Worm (Caenorhabditis elegans): Measurements from ENCODE around the gene C34C6.3.

Gene C34C6.3

DNA sequence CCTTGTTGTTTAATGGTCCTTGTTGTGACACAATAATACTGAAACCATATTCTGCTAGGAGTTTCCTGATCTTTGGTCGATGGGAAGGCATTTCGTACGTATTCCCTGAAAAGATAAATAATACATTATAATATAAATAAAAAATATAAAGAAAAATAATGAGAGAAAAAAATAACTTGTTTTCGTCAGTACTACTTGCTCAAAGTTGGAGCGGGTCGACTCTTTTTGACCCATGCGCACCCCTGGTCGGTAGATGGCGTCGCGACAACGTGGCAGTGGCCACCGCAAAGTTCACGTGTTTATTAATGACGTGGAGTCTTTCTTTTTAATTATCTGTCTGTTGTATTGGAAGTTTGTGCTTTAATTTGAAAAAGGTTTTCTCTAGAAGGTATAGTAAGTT lies 4.1 kb downstream of the C34C6.3 start, which contains the start of gene C34C6.10:
TSS of gene C34C6.10 (minus strand) at position 101 of the 400 bp plus-strand sequence.
- TF ChIP-seq somi-1 (GFP tag; optimal IDR thresholded peaks at IDR 0.05) (no peak), lsy-27 (tag; optimal IDR thresholded peaks at IDR 0.05; ENCODE audit: borderline replicate concordance, insufficient read depth) (no peak), attf-6 (GFP tag; IDR thresholded peaks at IDR 0.05) (no peak), tbp1 (GFP tag; optimal IDR thresholded peaks at IDR 0.05) (no peak), nfya-1 (tag; optimal IDR thresholded peaks at IDR 0.05; ENCODE audit: borderline replicate concordance, insufficient read depth) (no peak), atf-7 (tag; optimal IDR thresholded peaks at IDR 0.05) (no peak), nfyb-1 (GFP tag; IDR thresholded peaks at IDR 0.05) (no peak), F33H1.4 (GFP tag; IDR thresholded peaks at IDR 0.05) (no peak), madf-8 (GFP tag; conservative IDR thresholded peaks at IDR 0.05) (no peak), ZK185.1 (tag; optimal IDR thresholded peaks at IDR 0.05; ENCODE audit: poor library complexity, severe bottlenecking) (no peak), unc-62 (GFP tag; optimal IDR thresholded peaks at IDR 0.05) (no peak), B0261.1 (tag; optimal IDR thresholded peaks at IDR 0.05) (no peak), ama-1 (optimal IDR thresholded peaks at IDR 0.05) (no peak), ama-1 (GFP tag; optimal IDR thresholded peaks at IDR 0.05) (no peak), lin-40 (tag; optimal IDR thresholded peaks at IDR 0.05) (no peak), tlf-1 (GFP tag; optimal IDR thresholded peaks at IDR 0.05) (no peak), hmg-1.2 (GFP tag; IDR thresholded peaks at IDR 0.05) (no peak), unc-130 (GFP tag; optimal IDR thresholded peaks at IDR 0.05) (no peak), K12H6.12 (tag; optimal IDR thresholded peaks at IDR 0.05) (no peak)

DNA sequence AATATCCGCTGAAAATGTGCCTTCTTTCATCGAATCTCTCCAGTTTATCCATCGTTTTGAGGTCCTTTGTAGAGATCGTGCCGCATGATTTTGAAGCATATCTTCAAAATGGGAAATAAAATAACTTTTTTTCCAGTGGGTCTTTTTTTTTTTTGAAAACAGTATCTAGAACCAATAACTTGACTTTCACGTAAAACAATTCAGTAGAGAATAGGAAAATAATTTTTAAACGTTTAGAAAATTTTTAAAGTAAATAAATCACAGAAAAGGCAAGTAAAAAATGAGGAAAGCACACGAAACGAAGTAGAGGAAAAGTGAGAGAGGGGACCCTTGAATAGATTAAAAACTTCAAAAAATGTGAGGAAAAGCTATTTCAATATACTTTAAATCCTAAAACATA lies 7.1 kb downstream of the C34C6.3 start, which contains the start of gene chdh-1:
TSS of gene chdh-1 (minus strand) at position 101 of the 400 bp plus-strand sequence.
- TF ChIP-seq repo-1 (tag; optimal IDR thresholded peaks at IDR 0.05), result no peak
- TF ChIP-seq fkh-3 (tag; optimal IDR thresholded peaks at IDR 0.05), result no peak
- no peak for TF ChIP-seq K11D2.4 (GFP tag; IDR thresholded peaks at IDR 0.05)
- peak; percentile 15 for TF ChIP-seq F10E7.11 (tag; optimal IDR thresholded peaks at IDR 0.05)
- no peak for TF ChIP-seq F23B12.7 (tag; optimal IDR thresholded peaks at IDR 0.05; ENCODE audit: insufficient read depth)
- no peak for TF ChIP-seq F22D6.2 (tag; optimal IDR thresholded peaks at IDR 0.05)
- no peak for TF ChIP-seq Y53F4B.3 (GFP tag; IDR thresholded peaks at IDR 0.05)

DNA sequence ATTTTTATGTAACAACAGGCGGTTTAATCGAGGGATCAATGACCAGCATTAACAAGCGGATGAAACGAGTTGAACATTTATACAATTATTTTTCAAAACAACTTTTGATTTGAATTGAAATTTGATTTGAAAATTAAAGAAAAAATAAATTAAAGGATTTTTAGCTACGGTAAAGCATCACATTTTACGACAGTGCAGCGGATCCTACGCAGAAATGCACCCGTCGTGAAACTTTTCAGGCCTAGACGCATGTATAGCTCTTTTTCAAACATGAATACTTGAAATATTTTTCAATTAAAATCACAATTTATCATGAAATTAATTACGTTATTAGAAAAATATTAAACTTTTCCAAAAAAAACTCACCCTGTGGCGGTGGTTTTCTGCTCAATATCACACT lies 9.3 kb downstream of the C34C6.3 start:
- peak; percentile 51 for TF ChIP-seq lsl-1 (GFP tag; optimal IDR thresholded peaks at IDR 0.05)
- TF ChIP-seq madf-8 (GFP tag; conservative IDR thresholded peaks at IDR 0.05), result peak; percentile 77
- no peak for TF ChIP-seq hmg-20 (GFP tag; IDR thresholded peaks at IDR 0.05)
- TF ChIP-seq xnd-1 (tag; optimal IDR thresholded peaks at IDR 0.05), result peak; percentile 57
- TF ChIP-seq madf-6 (GFP tag; IDR thresholded peaks at IDR 0.05), result peak; percentile 72
- no peak for TF ChIP-seq B0019.2 (GFP tag; conservative IDR thresholded peaks at IDR 0.05)

DNA sequence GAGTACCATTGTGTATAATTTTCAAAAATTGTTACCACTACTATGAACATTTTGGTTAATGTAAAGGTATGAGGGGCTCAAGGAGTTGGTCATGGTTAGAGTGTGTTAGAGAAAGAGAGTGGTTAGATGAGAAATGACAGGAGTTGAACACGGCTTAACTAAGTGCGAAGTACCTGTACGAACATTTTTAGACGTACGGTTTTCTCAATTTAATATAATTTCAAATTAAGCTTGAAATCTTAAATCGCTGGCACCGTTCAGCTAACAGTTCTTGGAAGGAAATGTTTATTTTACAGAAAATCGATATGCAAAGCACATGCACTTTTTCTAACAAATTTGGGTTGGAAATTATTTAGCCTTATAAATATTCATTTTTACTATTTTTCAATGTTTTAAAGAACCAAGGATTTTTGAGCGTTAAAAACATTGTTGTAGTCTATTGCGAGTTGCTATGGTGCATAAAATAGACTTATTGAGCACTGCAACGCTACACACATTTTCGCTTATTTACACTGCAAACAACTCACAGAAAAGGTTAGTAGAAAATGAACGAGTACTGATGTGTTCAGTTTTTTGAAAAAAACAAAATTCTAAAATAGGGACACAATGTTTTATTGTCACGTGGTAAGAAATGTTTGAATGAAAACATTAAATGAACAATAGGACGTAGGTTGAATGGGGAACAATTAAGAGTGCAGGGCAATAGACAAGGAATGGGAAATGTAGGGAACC lies 10.1 kb downstream of the C34C6.3 start, which contains the start of gene sphk-1:
TSS of gene sphk-1 (minus strand) at position 51 of the 732 bp plus-strand sequence.
- TF ChIP-seq ztf-22 (GFP tag; optimal IDR thresholded peaks at IDR 0.05) (no peak), Y79H2A.3 (GFP tag; conservative IDR thresholded peaks at IDR 0.05) (no peak), F52B5.7 (tag; optimal IDR thresholded peaks at IDR 0.05) (no peak), B0336.3 (GFP tag; IDR thresholded peaks at IDR 0.05) (no peak), pha-4 (tag; optimal IDR thresholded peaks at IDR 0.05) (no peak), unc-130 (GFP tag; optimal IDR thresholded peaks at IDR 0.05) (no peak), B0035.1 (tag; optimal IDR thresholded peaks at IDR 0.05) (no peak), D2030.7 (GFP tag; IDR thresholded peaks at IDR 0.05) (no peak)
